Fruit fly (Drosophila melanogaster) whole organism, prepupa: ENCODE measurements around the gene Pcd.
A peak's percentile ranks its signal among the peaks of the same experiment; 100 is the strongest.

Experiments used
- Blimp-1 ChIP-seq: fragments of 200-800 bp; sonication (Bioruptor generic); optimal IDR thresholded peaks from 3 replicates; lab custom pipeline; 2017; ENCODE audit warnings: missing biosample characterization, missing genetic modification characterization, mild to moderate bottlenecking, moderate library complexity, missing genetic modification reagents
- CG10631 ChIP-seq: fragments of 200-800 bp; sonication (Bioruptor generic); optimal IDR thresholded peaks from 2 replicates; lab custom pipeline; 2016; ENCODE audit warnings: missing biosample characterization, missing genetic modification characterization
- CG10669 ChIP-seq: fragments of 200-800 bp; sonication (Bioruptor generic); optimal IDR thresholded peaks from 3 replicates; lab custom pipeline; 2018; ENCODE audit warnings: missing biosample characterization, mild to moderate bottlenecking, missing genetic modification characterization, moderate library complexity
- CG11294 ChIP-seq: fragments of 200-800 bp; sonication (Bioruptor generic); IDR thresholded peaks from 2 replicates; pipeline ENCODE4 v1.3.6; 2022; ENCODE audit warnings: missing biosample characterization, missing genetic modification characterization
- CG11762 ChIP-seq: fragments of 200-800 bp; sonication (Bioruptor generic); optimal IDR thresholded peaks from 3 replicates; lab custom pipeline; 2016; ENCODE audit warnings: missing biosample characterization, missing genetic modification characterization; ENCODE audit not compliant: insufficient read depth
- CG11902 ChIP-seq: fragments of 200-800 bp; sonication (Bioruptor generic); optimal IDR thresholded peaks from 3 replicates; lab custom pipeline; 2016; ENCODE audit warnings: missing biosample characterization, missing genetic modification characterization
- CG1621 ChIP-seq: fragments of 200-800 bp; sonication (Bioruptor generic); optimal IDR thresholded peaks from 3 replicates; lab custom pipeline; 2018; ENCODE audit warnings: missing biosample characterization, mild to moderate bottlenecking, missing genetic modification characterization
- CG16779 ChIP-seq: fragments of 200-800 bp; sonication (Bioruptor generic); optimal IDR thresholded peaks from 3 replicates; lab custom pipeline; 2017; ENCODE audit warnings: missing biosample characterization, mild to moderate bottlenecking, missing genetic modification characterization
- CG31627 ChIP-seq: fragments of 200-800 bp; sonication (Bioruptor generic); optimal IDR thresholded peaks from 3 replicates; lab custom pipeline; 2016; ENCODE audit warnings: missing biosample characterization, missing genetic modification characterization
- CG32006 ChIP-seq: fragments of 200-800 bp; sonication (Bioruptor generic); optimal IDR thresholded peaks from 3 replicates; lab custom pipeline; 2017; ENCODE audit warnings: missing biosample characterization, mild to moderate bottlenecking, missing genetic modification characterization
- CG3919 ChIP-seq: fragments of 200-800 bp; sonication (Bioruptor generic); optimal IDR thresholded peaks from 3 replicates; lab custom pipeline; 2016; ENCODE audit warnings: missing biosample characterization, missing genetic modification characterization
- CG4318 ChIP-seq: fragments of 200-800 bp; sonication (Bioruptor generic); optimal IDR thresholded peaks from 3 replicates; lab custom pipeline; 2017; ENCODE audit warnings: missing biosample characterization, mild to moderate bottlenecking, missing genetic modification characterization
- CG6163 ChIP-seq: fragments of 200-800 bp; sonication (Bioruptor generic); IDR thresholded peaks from 3 replicates; pipeline ENCODE4 v1.3.6; 2022; ENCODE audit warnings: missing biosample characterization, missing genetic modification characterization
- CG6792 ChIP-seq: fragments of 200-800 bp; sonication (Bioruptor generic); optimal IDR thresholded peaks from 3 replicates; lab custom pipeline; 2016; ENCODE audit warnings: missing biosample characterization, missing genetic modification characterization
- CG6854 ChIP-seq: fragments of 200-800 bp; sonication (Bioruptor generic); optimal IDR thresholded peaks from 2 replicates; lab custom pipeline; 2017; ENCODE audit warnings: missing biosample characterization, mild to moderate bottlenecking, missing genetic modification characterization
- CG7368 ChIP-seq: fragments of 200-800 bp; sonication (Bioruptor generic); optimal IDR thresholded peaks from 3 replicates; lab custom pipeline; 2016; ENCODE audit warnings: missing biosample characterization, missing genetic modification characterization
- CG8119 ChIP-seq: fragments of 200-800 bp; sonication (Bioruptor generic); IDR thresholded peaks from 3 replicates; pipeline ENCODE4 v1.3.6; 2022; ENCODE audit warnings: missing biosample characterization, missing genetic modification characterization
- CG8319 ChIP-seq: fragments of 200-800 bp; sonication (Bioruptor generic); optimal IDR thresholded peaks from 3 replicates; lab custom pipeline; 2016; ENCODE audit warnings: missing biosample characterization, missing genetic modification characterization
- CG8632 ChIP-seq: fragments of 200-800 bp; sonication (Bioruptor generic); optimal IDR thresholded peaks from 3 replicates; lab custom pipeline; 2016; ENCODE audit warnings: missing biosample characterization, missing genetic modification characterization
- CG9139 ChIP-seq: fragments of 200-800 bp; sonication (Bioruptor generic); optimal IDR thresholded peaks from 3 replicates; lab custom pipeline; 2017; ENCODE audit warnings: missing biosample characterization, mild to moderate bottlenecking, missing genetic modification characterization
- Eip75B ChIP-seq: fragments of 200-800 bp; sonication (Bioruptor generic); optimal IDR thresholded peaks from 3 replicates; lab custom pipeline; 2016; ENCODE audit warnings: missing biosample characterization, missing genetic modification characterization
- Eip78C ChIP-seq: fragments of 200-800 bp; sonication (Bioruptor generic); peaks from one replicate; lab custom pipeline; 2016; ENCODE audit warnings: missing biosample characterization, missing genetic modification characterization
- Ets96B ChIP-seq: fragments of 200-800 bp; optimal IDR thresholded peaks from 2 replicates; lab custom pipeline; 2019; ENCODE audit warnings: missing biosample characterization, mild to moderate bottlenecking, missing genetic modification characterization, moderate library complexity
- Gug ChIP-seq: fragments of 200-800 bp; sonication (Bioruptor generic); IDR thresholded peaks from 2 replicates; pipeline ENCODE4 v1.3.6; 2022; ENCODE audit warnings: missing biosample characterization, missing genetic modification characterization
- Hr38 ChIP-seq: sonication (Bioruptor generic); optimal IDR thresholded peaks from 2 replicates; lab custom pipeline; 2016; ENCODE audit warnings: missing biosample characterization, missing genetic modification characterization
- Hr39 ChIP-seq: fragments of 200-800 bp; sonication (Bioruptor generic); optimal IDR thresholded peaks from 2 replicates; lab custom pipeline; 2016; ENCODE audit warnings: missing biosample characterization, missing genetic modification characterization
- Hr4 ChIP-seq: fragments of 200-800 bp; sonication (Bioruptor generic); optimal IDR thresholded peaks from 3 replicates; lab custom pipeline; 2016; ENCODE audit warnings: missing biosample characterization, missing genetic modification characterization
- Met ChIP-seq: fragments of 200-800 bp; sonication (Bioruptor generic); optimal IDR thresholded peaks from 3 replicates; lab custom pipeline; 2016; ENCODE audit warnings: missing biosample characterization, missing genetic modification characterization
- OdsH ChIP-seq: fragments of 200-800 bp; sonication (Bioruptor generic); optimal IDR thresholded peaks from 3 replicates; lab custom pipeline; 2016; ENCODE audit warnings: missing biosample characterization, missing genetic modification characterization
- Smox ChIP-seq: fragments of 200-800 bp; sonication (Bioruptor generic); optimal IDR thresholded peaks from 3 replicates; lab custom pipeline; 2016; ENCODE audit warnings: missing biosample characterization, missing genetic modification characterization
- Sox102F ChIP-seq: fragments of 200-800 bp; sonication (Bioruptor generic); optimal IDR thresholded peaks from 2 replicates; lab custom pipeline; 2016; ENCODE audit warnings: missing biosample characterization, mild to moderate bottlenecking, missing genetic modification characterization
- Sox14 ChIP-seq: fragments of 200-800 bp; sonication (Bioruptor generic); optimal IDR thresholded peaks from 3 replicates; lab custom pipeline; 2016; ENCODE audit warnings: missing biosample characterization, missing genetic modification characterization
- Sox15 ChIP-seq: fragments of 200-800 bp; sonication (Bioruptor generic); optimal IDR thresholded peaks from 3 replicates; lab custom pipeline; 2016; ENCODE audit warnings: missing biosample characterization, missing genetic modification characterization
- achi ChIP-seq: fragments of 200-800 bp; sonication (Bioruptor generic); optimal IDR thresholded peaks from 3 replicates; lab custom pipeline; 2016; ENCODE audit warnings: missing biosample characterization, missing genetic modification characterization
- acj6 ChIP-seq: fragments of 200-800 bp; sonication (Bioruptor generic); optimal IDR thresholded peaks from 3 replicates; lab custom pipeline; 2016; ENCODE audit warnings: missing biosample characterization, missing genetic modification characterization
- cyc ChIP-seq: fragments of 200-800 bp; sonication (Bioruptor generic); optimal IDR thresholded peaks from 3 replicates; lab custom pipeline; 2016; ENCODE audit warnings: missing biosample characterization, missing genetic modification characterization
- dac ChIP-seq: fragments of 200-800 bp; sonication (Bioruptor generic); optimal IDR thresholded peaks from 2 replicates; lab custom pipeline; 2017; ENCODE audit warnings: missing biosample characterization, mild to moderate bottlenecking, missing genetic modification characterization
- dsx ChIP-seq: fragments of 200-800 bp; optimal IDR thresholded peaks from 3 replicates; lab custom pipeline; 2019; ENCODE audit warnings: missing biosample characterization, mild to moderate bottlenecking, missing genetic modification characterization, moderate library complexity; ENCODE audit not compliant: poor library complexity, severe bottlenecking
- eg ChIP-seq: fragments of 200-800 bp; sonication (Bioruptor generic); IDR thresholded peaks from 3 replicates; pipeline ENCODE4 v1.3.6; 2022; ENCODE audit warnings: missing biosample characterization, missing genetic modification characterization
- esn ChIP-seq: fragments of 200-800 bp; sonication (Bioruptor generic); optimal IDR thresholded peaks from 2 replicates; lab custom pipeline; 2016; ENCODE audit warnings: missing biosample characterization, mild to moderate bottlenecking, missing genetic modification characterization, moderate library complexity
- fd59A ChIP-seq: fragments of 200-800 bp; sonication (Bioruptor generic); optimal IDR thresholded peaks from 2 replicates; lab custom pipeline; 2017; ENCODE audit warnings: missing biosample characterization, mild to moderate bottlenecking, missing genetic modification characterization, missing genetic modification reagents
- fd85E ChIP-seq: fragments of 200-800 bp; sonication (Bioruptor generic); optimal IDR thresholded peaks from 3 replicates; lab custom pipeline; 2016; ENCODE audit warnings: missing biosample characterization, missing genetic modification characterization
- fkh ChIP-seq: fragments of 200-800 bp; sonication (Bioruptor generic); optimal IDR thresholded peaks from 3 replicates; lab custom pipeline; 2017; ENCODE audit warnings: missing biosample characterization, mild to moderate bottlenecking, missing genetic modification characterization, moderate library complexity
- lz ChIP-seq: fragments of 200-800 bp; sonication (Bioruptor generic); optimal IDR thresholded peaks from 3 replicates; lab custom pipeline; 2016; ENCODE audit warnings: missing biosample characterization, missing genetic modification characterization
- net ChIP-seq: fragments of 200-800 bp; sonication (Bioruptor generic); optimal IDR thresholded peaks from 3 replicates; lab custom pipeline; 2016; ENCODE audit warnings: missing biosample characterization, missing genetic modification characterization
- salr ChIP-seq, 2 experiments: fragments of 200-800 bp; sonication (Bioruptor generic); optimal IDR thresholded peaks; 3 replicates each; lab custom pipeline; 2016 to 2018; ENCODE audit warnings: missing biosample characterization in 2 of 2, missing genetic modification characterization in 2 of 2, mild to moderate bottlenecking in 1 of 2
- spab ChIP-seq: fragments of 200-800 bp; sonication (Bioruptor generic); optimal IDR thresholded peaks from 2 replicates; lab custom pipeline; 2017; ENCODE audit warnings: missing biosample characterization, mild to moderate bottlenecking, missing genetic modification characterization, missing genetic modification reagents
- svp ChIP-seq: fragments of 200-800 bp; sonication (Bioruptor generic); peaks from one replicate; lab custom pipeline; 2016; ENCODE audit warnings: missing biosample characterization, missing genetic modification characterization
- topi ChIP-seq: fragments of 200-800 bp; sonication (Bioruptor generic); optimal IDR thresholded peaks from 3 replicates; lab custom pipeline; 2016; ENCODE audit warnings: missing biosample characterization, missing genetic modification characterization
- vri ChIP-seq: fragments of 200-800 bp; sonication (Bioruptor generic); optimal IDR thresholded peaks from 3 replicates; lab custom pipeline; 2016; ENCODE audit warnings: missing biosample characterization, mild to moderate bottlenecking, missing genetic modification characterization

The Pcd gene

DNA sequence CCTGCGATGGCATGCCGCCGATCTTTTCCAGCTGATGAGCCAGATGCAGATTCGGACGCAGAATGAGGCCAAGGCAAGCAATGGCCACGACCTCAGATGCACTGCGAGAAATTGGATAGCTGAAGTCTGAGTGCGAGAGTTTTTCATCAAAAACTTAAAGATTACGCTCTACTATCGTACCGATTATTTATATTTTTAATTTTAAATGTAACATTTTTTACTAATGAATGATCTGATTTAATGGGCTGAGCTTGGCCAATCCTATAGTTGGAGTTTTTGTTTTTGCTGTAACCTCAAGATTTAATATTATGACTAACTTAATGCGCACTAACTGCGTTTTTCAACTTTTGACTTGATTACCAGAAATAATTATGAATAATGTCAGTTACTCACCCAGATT lies 39.3 kb downstream of the Pcd start (continued):
- TF ChIP-seq topi (GFP tag; lab: Kevin White, UChicago) (peak; percentile 75), CG4318 (GFP tag; lab: Kevin White, UChicago) (peak; percentile 21), dac (GFP tag; lab: Kevin White, UChicago) (no peak), lz (GFP tag; lab: Kevin White, UChicago) (peak; percentile 67), Smox (GFP tag; lab: Kevin White, UChicago) (peak; percentile 73), CG31627 (peak; percentile 56), salr (GFP tag; optimal IDR thresholded peaks at IDR 0.05; lab: Kevin White, UChicago) (peak in 1 of 2 experiments; percentile 36), Hr39 (GFP tag; lab: Kevin White, UChicago) (peak; percentile 53), Sox15 (GFP tag; lab: Kevin White, UChicago) (peak; percentile 49), OdsH (peak; percentile 57), CG16779 (tag; lab: Kevin White, UChicago) (no peak), CG1621 (tag; lab: Kevin White, UChicago) (no peak), fd85E (GFP tag; lab: Kevin White, UChicago) (no peak), cyc (GFP tag; lab: Kevin White, UChicago) (peak; percentile 62), eg (GFP tag; lab: Robert Waterston, UW) (no peak), Hr38 (GFP tag; lab: Kevin White, UChicago) (no peak), acj6 (GFP tag; lab: Kevin White, UChicago) (peak; percentile 52), CG11294 (GFP tag; lab: Robert Waterston, UW) (no peak), CG6163 (GFP tag; lab: Robert Waterston, UW) (peak; percentile 62), achi (GFP tag; lab: Kevin White, UChicago) (peak; percentile 50), CG9139 (no peak), CG7368 (no peak), svp (peak; percentile 89), CG3919 (peak; percentile 65), Blimp-1 (peak; percentile 7), Gug (GFP tag; lab: Robert Waterston, UW) (no peak), esn (GFP tag; lab: Kevin White, UChicago) (peak; percentile 74), Hr4 (peak; percentile 34), Eip75B (GFP tag; lab: Kevin White, UChicago) (peak; percentile 71), CG8119 (0 out of 3 replicates have a peak, but pooled peaks have one; percentile 15), fkh (GFP tag; lab: Kevin White, UChicago) (no peak), net (peak; percentile 44), CG11902 (GFP tag; lab: Kevin White, UChicago) (peak; percentile 41), fd59A (no peak), Met (GFP tag; lab: Kevin White, UChicago) (peak; percentile 75), Eip78C (GFP tag; lab: Kevin White, UChicago) (peak; percentile 91), dsx (GFP tag; lab: Kevin White, UChicago) (no peak), Sox102F (GFP tag; lab: Kevin White, UChicago) (peak; percentile 37), vri (GFP tag; lab: Kevin White, UChicago) (no peak), CG6854 (GFP tag; lab: Kevin White, UChicago) (no peak)

dm6 chr3R:29763154-29763553 lies 40.2 kb downstream of the Pcd start:
- peak; percentile 99 for TF ChIP-seq Hr39 (GFP tag; lab: Kevin White, UChicago)
- peak; percentile 98 for TF ChIP-seq Eip78C (GFP tag; lab: Kevin White, UChicago)
- TF ChIP-seq cyc (GFP tag; lab: Kevin White, UChicago): peak; percentile 99
- TF ChIP-seq Blimp-1: peak; percentile 92
- peak; percentile 72 for TF ChIP-seq CG1621 (tag; lab: Kevin White, UChicago)
- TF ChIP-seq CG10631 (GFP tag; lab: Kevin White, UChicago): peak; percentile 89
- peak; percentile 38 for TF ChIP-seq CG16779 (tag; lab: Kevin White, UChicago)
- TF ChIP-seq fkh (GFP tag; lab: Kevin White, UChicago): no peak
- peak; percentile 60 for TF ChIP-seq fd59A
- peak; percentile 70 for TF ChIP-seq CG32006 (GFP tag; lab: Kevin White, UChicago)
- TF ChIP-seq dac (GFP tag; lab: Kevin White, UChicago): no peak
- TF ChIP-seq Sox14 (GFP tag; lab: Kevin White, UChicago): peak; percentile 97
- TF ChIP-seq CG10669 (GFP tag; lab: Kevin White, UChicago): peak; percentile 83
- TF ChIP-seq CG8632 (GFP tag; lab: Kevin White, UChicago): peak; percentile 93
- TF ChIP-seq CG8319: peak; percentile 95
- peak; percentile 96 for TF ChIP-seq vri (GFP tag; lab: Kevin White, UChicago)
- peak; percentile 90 for TF ChIP-seq CG11762
- peak; percentile 93 for TF ChIP-seq CG7368
- TF ChIP-seq CG6792 (GFP tag; lab: Kevin White, UChicago): peak; percentile 95
- TF ChIP-seq fd85E (GFP tag; lab: Kevin White, UChicago): peak; percentile 83
- peak; percentile 73 for TF ChIP-seq spab (GFP tag; lab: Kevin White, UChicago)
- peak; percentile 70 for TF ChIP-seq Ets96B (tag; lab: Kevin White, UChicago)
- TF ChIP-seq lz (GFP tag; lab: Kevin White, UChicago): peak; percentile 98
- peak; percentile 96 for TF ChIP-seq Sox15 (GFP tag; lab: Kevin White, UChicago)
- peak; percentile 31; the same call in 1 of the 2 replicates for TF ChIP-seq Gug (GFP tag; lab: Robert Waterston, UW)
